1 fruit fly cellular context compared by ENCODE assay signal in the genomic region with DNA sequence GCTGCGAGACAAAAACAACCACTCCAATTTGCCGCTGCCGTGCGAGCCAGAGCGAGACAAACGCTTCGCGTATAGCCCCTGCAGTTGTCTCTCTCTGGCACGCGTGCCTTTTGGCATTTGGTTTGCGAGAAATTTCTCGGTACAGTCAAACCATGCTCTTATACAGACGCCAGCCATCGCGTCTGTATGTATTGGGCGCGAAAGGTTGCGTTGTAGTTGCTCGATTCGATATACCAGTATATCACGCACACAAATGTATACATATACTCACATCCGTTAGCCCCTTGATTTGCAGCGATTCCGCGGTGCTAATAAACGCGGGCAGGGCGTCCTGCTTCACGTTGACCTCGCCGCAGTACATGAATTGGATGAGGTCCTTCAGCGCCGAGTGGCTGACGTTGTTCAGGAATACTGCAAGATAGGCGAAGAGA.
TF ChIP-seq lines count a peak whose summit lies in the region.

No protein-coding gene starts in this region.

TF ChIP-seq in whole organism, embryonic, 481 proteins besides CTCF, POLR2A, EP300 and RAD21 (continued from another document and continues in another):
- TF ChIP-seq Ssrp (tag; optimal IDR thresholded peaks at IDR 0.05; lab: Kevin White, UChicago) (no peak), CG17568 (GFP tag; optimal IDR thresholded peaks at IDR 0.05; lab: Kevin White, UChicago) (peak; percentile 20), mirr (GFP tag; optimal IDR thresholded peaks at IDR 0.05; lab: Kevin White, UChicago) (peak; percentile 84), CG3847 (GFP tag; IDR thresholded peaks at IDR 0.05; lab: Robert Waterston, UW) (peak; percentile 16; the same call in 1 of the 2 replicates), CG30020 (tag; optimal IDR thresholded peaks at IDR 0.05; lab: Kevin White, UChicago) (peak; percentile 3), Meics (GFP tag; optimal IDR thresholded peaks at IDR 0.05; lab: Kevin White, UChicago) (no peak), vvl (GFP tag; IDR thresholded peaks at IDR 0.05; lab: Robert Waterston, UW) (peak; percentile 62; the same call in 1 of the 2 replicates), ato (GFP tag; IDR thresholded peaks at IDR 0.05; lab: Robert Waterston, UW; ENCODE audit: partially characterized antibody) (peak; percentile 72), Dbx (GFP tag; IDR thresholded peaks at IDR 0.05; lab: Robert Waterston, UW) (peak; percentile 40; the same call in 1 of the 3 replicates), CG5245 (GFP tag; optimal IDR thresholded peaks at IDR 0.05; lab: Kevin White, UChicago) (no peak), CG10543 (GFP tag; optimal IDR thresholded peaks at IDR 0.05; lab: Kevin White, UChicago) (peak; percentile 93), hbn (GFP tag; IDR thresholded peaks at IDR 0.05; lab: Robert Waterston, UW; ENCODE audit: partially characterized antibody) (peak; percentile 52; the same call in 1 of the 2 replicates), cg (GFP tag; optimal IDR thresholded peaks at IDR 0.05; lab: Kevin White, UChicago) (peak; percentile 92), CG12942 (GFP tag; optimal IDR thresholded peaks at IDR 0.05; lab: Kevin White, UChicago) (no peak), CG4404 (GFP tag; IDR thresholded peaks at IDR 0.05; lab: Robert Waterston, UW) (no peak), Nf-YC (tag; optimal IDR thresholded peaks at IDR 0.05; lab: Kevin White, UChicago) (peak; percentile 90), CG10462 (GFP tag; optimal IDR thresholded peaks at IDR 0.05; lab: Kevin White, UChicago) (no peak), esg (GFP tag; conservative IDR thresholded peaks at IDR 0.05; lab: Robert Waterston, UW) (no peak), CkIIα-i1 (GFP tag; IDR thresholded peaks at IDR 0.05; lab: Robert Waterston, UW) (no peak), D19A (tag; optimal IDR thresholded peaks at IDR 0.05; lab: Kevin White, UChicago) (no peak), odd (GFP tag; optimal IDR thresholded peaks at IDR 0.05; lab: Kevin White, UChicago) (peak; percentile 48), CG9727 (GFP tag; optimal IDR thresholded peaks at IDR 0.05; lab: Kevin White, UChicago) (no peak), luna (GFP tag; optimal IDR thresholded peaks at IDR 0.05; lab: Kevin White, UChicago) (no peak), CG14965 (GFP tag; optimal IDR thresholded peaks at IDR 0.05; lab: Kevin White, UChicago; ENCODE audit: borderline replicate concordance) (no peak), kay (GFP tag; optimal IDR thresholded peaks at IDR 0.05; lab: Kevin White, UChicago) (no peak), CG10366 (GFP tag; IDR thresholded peaks at IDR 0.05; lab: Robert Waterston, UW) (no peak), CG12236 (GFP tag; optimal IDR thresholded peaks at IDR 0.05; lab: Kevin White, UChicago) (no peak), sd (tag; optimal IDR thresholded peaks at IDR 0.05; lab: Kevin White, UChicago) (no peak), slbo (GFP tag; IDR thresholded peaks at IDR 0.05; lab: Robert Waterston, UW) (no peak), CG32767 (GFP tag; IDR thresholded peaks at IDR 0.05; lab: Robert Waterston, UW) (peak; percentile 96), pfk (GFP tag; optimal IDR thresholded peaks at IDR 0.05; lab: Kevin White, UChicago) (peak; percentile 58), gt (GFP tag; IDR thresholded peaks at IDR 0.05; lab: Robert Waterston, UW) (no peak), trem (tag; optimal IDR thresholded peaks at IDR 0.05; lab: Kevin White, UChicago) (peak; percentile 2), Neu2 (GFP tag; optimal IDR thresholded peaks at IDR 0.05; lab: Kevin White, UChicago; ENCODE audit: borderline replicate concordance) (no peak), so (GFP tag; IDR thresholded peaks at IDR 0.05; lab: Robert Waterston, UW) (peak; percentile 11; the same call in 1 of the 3 replicates), Bteb2 (GFP tag; optimal IDR thresholded peaks at IDR 0.05; lab: Kevin White, UChicago) (no peak), CG6854 (GFP tag; optimal IDR thresholded peaks at IDR 0.05; lab: Kevin White, UChicago) (peak; percentile 47), lola (GFP tag; optimal IDR thresholded peaks at IDR 0.05; lab: Kevin White, UChicago) (no peak), yki (optimal IDR thresholded peaks at IDR 0.05; lab: Kevin White, UChicago) (no peak), Elba2 (GFP tag; optimal IDR thresholded peaks at IDR 0.05; lab: Kevin White, UChicago) (no peak), Dip3 (GFP tag; optimal IDR thresholded peaks at IDR 0.05; lab: Kevin White, UChicago) (no peak), Side (GFP tag; optimal IDR thresholded peaks at IDR 0.05; lab: Kevin White, UChicago) (no peak), Abd-B (GFP tag; optimal IDR thresholded peaks at IDR 0.05; lab: Kevin White, UChicago) (no peak), CG9876 (GFP tag; optimal IDR thresholded peaks at IDR 0.05; lab: Kevin White, UChicago) (no peak), B-H2 (GFP tag; optimal IDR thresholded peaks at IDR 0.05; lab: Kevin White, UChicago) (peak; percentile 43), Blimp-1 (GFP tag; optimal IDR thresholded peaks at IDR 0.05; lab: Kevin White, UChicago) (no peak), amos (GFP tag; IDR thresholded peaks at IDR 0.05; lab: Robert Waterston, UW; ENCODE audit: partially characterized antibody) (peak; percentile 53; the same call in 1 of the 2 replicates), Atf-2 (GFP tag; optimal IDR thresholded peaks at IDR 0.05; lab: Kevin White, UChicago) (no peak), CG8388 (GFP tag; optimal IDR thresholded peaks at IDR 0.05; lab: Kevin White, UChicago) (no peak), CG4730 (GFP tag; IDR thresholded peaks at IDR 0.05; lab: Robert Waterston, UW) (no peak), Doc2 (GFP tag; IDR thresholded peaks at IDR 0.05; lab: Robert Waterston, UW) (no peak), gem (tag; optimal IDR thresholded peaks at IDR 0.05; lab: Kevin White, UChicago) (no peak), CG7786 (GFP tag; optimal IDR thresholded peaks at IDR 0.05; lab: Kevin White, UChicago) (no peak), crc (GFP tag; optimal IDR thresholded peaks at IDR 0.05; lab: Kevin White, UChicago) (no peak), CG1832 (GFP tag; optimal IDR thresholded peaks at IDR 0.05; lab: Kevin White, UChicago) (peak; percentile 96), CG7963 (GFP tag; IDR thresholded peaks at IDR 0.05; lab: Robert Waterston, UW; ENCODE audit: partially characterized antibody) (no peak), CoRest (tag; optimal IDR thresholded peaks at IDR 0.05; lab: Kevin White, UChicago) (no peak), ac (GFP tag; optimal IDR thresholded peaks at IDR 0.05; lab: Kevin White, UChicago) (no peak), Dfd (GFP tag; optimal IDR thresholded peaks at IDR 0.05; lab: Kevin White, UChicago) (no peak), CG12659 (GFP tag; optimal IDR thresholded peaks at IDR 0.05; lab: Kevin White, UChicago) (peak; percentile 79), CG8089 (GFP tag; optimal IDR thresholded peaks at IDR 0.05; lab: Kevin White, UChicago) (no peak), CG12219 (GFP tag; optimal IDR thresholded peaks at IDR 0.05; lab: Kevin White, UChicago) (peak; percentile 39), dan (GFP tag; IDR thresholded peaks at IDR 0.05; lab: Robert Waterston, UW) (no peak), Fer1 (GFP tag; optimal IDR thresholded peaks at IDR 0.05; lab: Kevin White, UChicago) (peak; percentile 70), sc (optimal IDR thresholded peaks at IDR 0.05; lab: Kevin White, UChicago) (no peak), sc (GFP tag; optimal IDR thresholded peaks at IDR 0.05; lab: Kevin White, UChicago) (no peak), Gsc (GFP tag; IDR thresholded peaks at IDR 0.05; lab: Robert Waterston, UW) (no peak), fd102C (GFP tag; optimal IDR thresholded peaks at IDR 0.05; lab: Kevin White, UChicago) (no peak), insv (GFP tag; optimal IDR thresholded peaks at IDR 0.05; lab: Kevin White, UChicago) (no peak), twi (tag; optimal IDR thresholded peaks at IDR 0.05; lab: Kevin White, UChicago) (no peak), CG10274 (GFP tag; optimal IDR thresholded peaks at IDR 0.05; lab: Kevin White, UChicago) (no peak), CG2889 (GFP tag; IDR thresholded peaks at IDR 0.05; lab: Robert Waterston, UW) (no peak), CG2202 (tag; optimal IDR thresholded peaks at IDR 0.05; lab: Kevin White, UChicago) (no peak), da (GFP tag; optimal IDR thresholded peaks at IDR 0.05; lab: Kevin White, UChicago) (no peak), Opbp (GFP tag; IDR thresholded peaks at IDR 0.05; lab: Robert Waterston, UW; ENCODE audit: partially characterized antibody) (peak; percentile 75), CG10267 (tag; optimal IDR thresholded peaks at IDR 0.05; lab: Kevin White, UChicago) (peak; percentile 25), Hr39 (optimal IDR thresholded peaks at IDR 0.05; lab: Kevin White, UChicago) (no peak), NFAT (GFP tag; IDR thresholded peaks at IDR 0.05; lab: Robert Waterston, UW) (no peak), CG7839 (tag; optimal IDR thresholded peaks at IDR 0.05; lab: Kevin White, UChicago) (peak; percentile 18), C15 (GFP tag; IDR thresholded peaks at IDR 0.05; lab: Robert Waterston, UW) (no peak), emc (GFP tag; optimal IDR thresholded peaks at IDR 0.05; lab: Kevin White, UChicago) (no peak), Sox100B (GFP tag; optimal IDR thresholded peaks at IDR 0.05; lab: Kevin White, UChicago) (no peak), CG11085 (GFP tag; IDR thresholded peaks at IDR 0.05; lab: Robert Waterston, UW) (no peak), jigr1 (GFP tag; IDR thresholded peaks at IDR 0.05; lab: Robert Waterston, UW) (no peak), NK7.1 (GFP tag; optimal IDR thresholded peaks at IDR 0.05; lab: Kevin White, UChicago) (peak; percentile 31), Scr (GFP tag; IDR thresholded peaks at IDR 0.05; lab: Robert Waterston, UW; ENCODE audit: partially characterized antibody) (no peak), CG12071 (GFP tag; optimal IDR thresholded peaks at IDR 0.05; lab: Kevin White, UChicago) (peak; percentile 59), CG17186 (GFP tag; optimal IDR thresholded peaks at IDR 0.05; lab: Kevin White, UChicago) (no peak), CG11560 (tag; IDR thresholded peaks at IDR 0.05; lab: Robert Waterston, UW) (no peak), Antp (GFP tag; optimal IDR thresholded peaks at IDR 0.05; lab: Kevin White, UChicago) (no peak), CG7372 (GFP tag; IDR thresholded peaks at IDR 0.05; lab: Robert Waterston, UW) (no peak), zen2 (GFP tag; IDR thresholded peaks at IDR 0.05; lab: Robert Waterston, UW; ENCODE audit: partially characterized antibody) (no peak; the same call in 2 of the 3 replicates), CG42726 (GFP tag; IDR thresholded peaks at IDR 0.05; lab: Robert Waterston, UW; ENCODE audit: partially characterized antibody) (no peak), Gug (GFP tag; IDR thresholded peaks at IDR 0.05; lab: Robert Waterston, UW) (no peak), sqz (GFP tag; optimal IDR thresholded peaks at IDR 0.05; lab: Kevin White, UChicago) (peak; percentile 64), CG17829 (tag; optimal IDR thresholded peaks at IDR 0.05; lab: Kevin White, UChicago) (peak; percentile 45), Hr78 (GFP tag; optimal IDR thresholded peaks at IDR 0.05; lab: Kevin White, UChicago) (no peak), CG15601 (tag; optimal IDR thresholded peaks at IDR 0.05; lab: Kevin White, UChicago) (no peak), gce (GFP tag; IDR thresholded peaks at IDR 0.05; lab: Robert Waterston, UW) (0 out of 3 replicates have a peak, but pooled peaks have one; percentile 20), CG14441 (GFP tag; IDR thresholded peaks at IDR 0.05; lab: Robert Waterston, UW) (no peak), GATAe (GFP tag; conservative IDR thresholded peaks at IDR 0.05; lab: Robert Waterston, UW) (no peak), bsh (GFP tag; optimal IDR thresholded peaks at IDR 0.05; lab: Kevin White, UChicago) (peak in 1 of 2 experiments; percentile 36), pum (GFP tag; optimal IDR thresholded peaks at IDR 0.05; lab: Kevin White, UChicago) (no peak), CG12769 (tag; optimal IDR thresholded peaks at IDR 0.05; lab: Kevin White, UChicago) (no peak), CG7928 (GFP tag; optimal IDR thresholded peaks at IDR 0.05; lab: Kevin White, UChicago) (no peak), tup (GFP tag; optimal IDR thresholded peaks at IDR 0.05; lab: Kevin White, UChicago) (no peak), Stat92E (GFP tag; optimal IDR thresholded peaks at IDR 0.05; lab: Kevin White, UChicago) (peak in 1 of 3 experiments; percentile 83), pnt (GFP tag; optimal IDR thresholded peaks at IDR 0.05; lab: Kevin White, UChicago) (no peak), CG18011 (GFP tag; optimal IDR thresholded peaks at IDR 0.05; lab: Kevin White, UChicago) (no peak), hth (optimal IDR thresholded peaks at IDR 0.05; lab: Kevin White, UChicago) (no peak), CG34376 (GFP tag; optimal IDR thresholded peaks at IDR 0.05; lab: Kevin White, UChicago) (peak; percentile 87), Mrtf (GFP tag; IDR thresholded peaks at IDR 0.05; lab: Robert Waterston, UW) (no peak), corto (GFP tag; optimal IDR thresholded peaks at IDR 0.05; lab: Kevin White, UChicago) (no peak), bbx (GFP tag; IDR thresholded peaks at IDR 0.05; lab: Robert Waterston, UW; ENCODE audit: partially characterized antibody) (peak; percentile 78), sens (GFP tag; lab: Kevin White, UChicago) (peak; percentile 73), HLH4C (GFP tag; IDR thresholded peaks at IDR 0.05; lab: Robert Waterston, UW; ENCODE audit: partially characterized antibody) (no peak; the same call in 2 of the 3 replicates), BtbVII (GFP tag; optimal IDR thresholded peaks at IDR 0.05; lab: Kevin White, UChicago) (peak; percentile 35), Bgb (GFP tag; IDR thresholded peaks at IDR 0.05; lab: Robert Waterston, UW; ENCODE audit: partially characterized antibody) (peak; percentile 66), CG17359 (tag; optimal IDR thresholded peaks at IDR 0.05; lab: Kevin White, UChicago) (no peak), bcd (GFP tag; optimal IDR thresholded peaks at IDR 0.05; lab: Kevin White, UChicago) (no peak), HmgZ (tag; optimal IDR thresholded peaks at IDR 0.05; lab: Kevin White, UChicago) (peak; percentile 78), CG6689 (GFP tag; IDR thresholded peaks at IDR 0.05; lab: Robert Waterston, UW) (no peak), H15 (GFP tag; IDR thresholded peaks at IDR 0.05; lab: Robert Waterston, UW) (no peak), CG13894 (tag; optimal IDR thresholded peaks at IDR 0.05; lab: Kevin White, UChicago) (peak; percentile 79), CG3163 (GFP tag; optimal IDR thresholded peaks at IDR 0.05; lab: Kevin White, UChicago) (no peak), her (GFP tag; optimal IDR thresholded peaks at IDR 0.05; lab: Kevin White, UChicago) (peak; percentile 27), CG7987 (GFP tag; optimal IDR thresholded peaks at IDR 0.05; lab: Kevin White, UChicago) (peak; percentile 57), MTF-1 (GFP tag; optimal IDR thresholded peaks at IDR 0.05; lab: Kevin White, UChicago; ENCODE audit: borderline replicate concordance) (peak; percentile 59)
